Worm (Caenorhabditis elegans) whole organism, L2 larva: Measurements from ENCODE around the gene ZK1098.3.

ENCODE experiments used
- C34F6.9 ChIP-seq: fragments of 150-350 bp; optimal IDR thresholded peaks from 2 replicates; lab custom pipeline; 2014; ENCODE audit warnings: missing biosample characterization, missing genetic modification characterization
- F13H6.1 ChIP-seq: sonication (generic microtip); optimal IDR thresholded peaks from 2 replicates; lab custom pipeline; 2016; ENCODE audit warnings: missing genetic modification characterization, missing compliant biosample characterization
- Y55F3AM.14 ChIP-seq: fragments of 200-800 bp; sonication (Bioruptor generic); optimal IDR thresholded peaks from 2 replicates; lab custom pipeline; 2018; ENCODE audit warnings: mild to moderate bottlenecking, missing genetic modification characterization, missing compliant biosample characterization
- ZK546.5 ChIP-seq: sonication (generic microtip); optimal IDR thresholded peaks from 2 replicates; lab custom pipeline; 2017; ENCODE audit warnings: missing biosample characterization, missing genetic modification characterization
- crh-2 ChIP-seq: sonication (generic microtip); optimal IDR thresholded peaks from 2 replicates; lab custom pipeline; 2017; ENCODE audit warnings: missing biosample characterization, missing genetic modification characterization
- fos-1 ChIP-seq: fragments of 150-350 bp; optimal IDR thresholded peaks from 2 replicates; lab custom pipeline; 2014; ENCODE audit warnings: missing biosample characterization, missing genetic modification characterization
- gmeb-1 ChIP-seq: fragments of 150-350 bp; optimal IDR thresholded peaks from 2 replicates; lab custom pipeline; 2014; ENCODE audit warnings: missing biosample characterization, missing genetic modification characterization
- lin-11 ChIP-seq: fragments of 150-350 bp; sonication (generic microtip); optimal IDR thresholded peaks from 2 replicates; lab custom pipeline; 2014; ENCODE audit warnings: missing biosample characterization, missing genetic modification characterization, inconsistent platforms, mixed read lengths
- lin-39 ChIP-seq: fragments of 150-350 bp; optimal IDR thresholded peaks from 2 replicates; lab custom pipeline; 2014; ENCODE audit warnings: missing biosample characterization, missing genetic modification reagents, missing genetic modification characterization
- lsy-2 ChIP-seq, 2 experiments: fragments of 150-350 bp in 1 of 2; sonication (generic microtip) in 1 of 2; optimal IDR thresholded peaks; 2 replicates each; lab custom pipeline; 2014 to 2017; ENCODE audit warnings: missing biosample characterization in 2 of 2, missing genetic modification characterization in 2 of 2
- nhr-129 ChIP-seq: fragments of 150-350 bp; optimal IDR thresholded peaks from 2 replicates; lab custom pipeline; 2014; ENCODE audit warnings: missing biosample characterization, missing genetic modification characterization
- peb-1 ChIP-seq: fragments of 150-350 bp; optimal IDR thresholded peaks from 2 replicates; lab custom pipeline; 2014; ENCODE audit warnings: missing biosample characterization, missing genetic modification characterization
- sma-9 ChIP-seq, 2 experiments: fragments of 150-350 bp in 1 of 2; sonication (generic microtip) in 1 of 2; optimal IDR thresholded peaks; 2 replicates each; lab custom pipeline; 2014 to 2016; ENCODE audit warnings: missing genetic modification characterization in 2 of 2, mild to moderate bottlenecking in 1 of 2, missing biosample characterization in 1 of 2, missing compliant biosample characterization in 1 of 2, missing genetic modification reagents in 1 of 2, moderate library complexity in 1 of 2
- unc-39 ChIP-seq: fragments of 150-350 bp; optimal IDR thresholded peaks from 2 replicates; lab custom pipeline; 2014; ENCODE audit warnings: missing biosample characterization, missing genetic modification characterization
- unc-55 ChIP-seq: fragments of 150-350 bp; sonication (generic microtip); optimal IDR thresholded peaks from 3 replicates; lab custom pipeline; 2014; ENCODE audit warnings: missing biosample characterization, missing genetic modification reagents, missing genetic modification characterization
- zag-1 ChIP-seq: fragments of 150-350 bp; optimal IDR thresholded peaks from 2 replicates; lab custom pipeline; 2014; ENCODE audit warnings: missing biosample characterization, missing genetic modification characterization
- ztf-1 ChIP-seq: fragments of 200-800 bp; sonication (Bioruptor generic); conservative IDR thresholded peaks from 2 replicates; pipeline ENCODE4 v1.3.6; 2022; ENCODE audit warnings: missing genetic modification characterization, missing compliant biosample characterization

Gene ZK1098.3

DNA sequence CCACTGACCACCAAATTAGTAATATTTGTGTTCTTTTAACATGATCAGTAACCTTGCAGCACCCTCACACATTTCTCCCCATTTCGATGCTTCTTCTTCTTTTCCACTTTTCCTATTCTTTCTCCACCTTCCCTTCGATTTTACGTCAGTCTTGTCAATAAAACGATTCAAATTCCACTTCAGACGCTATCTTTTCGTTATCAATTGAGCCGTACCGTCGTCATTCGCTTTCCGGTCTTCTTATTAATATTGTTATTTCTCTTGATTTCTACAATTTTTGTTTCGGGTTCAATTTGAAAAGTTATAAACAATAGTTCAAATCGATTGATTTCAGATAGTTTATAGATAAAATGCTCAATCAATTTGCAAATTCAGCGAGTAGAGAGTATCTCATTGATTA is 51.1 kb downstream of the ZK1098.3 start:
- peak; percentile 78 for TF ChIP-seq fos-1 (tag; lab: Kevin White, UChicago)
- peak; percentile 2 for TF ChIP-seq gmeb-1 (tag; lab: Kevin White, UChicago)
- TF ChIP-seq crh-2: peak; percentile 12
- TF ChIP-seq lin-39 (tag; lab: Kevin White, UChicago): no peak

ce11 chrIII:9485373-9485772 is 53.1 kb downstream of the ZK1098.3 start, which contains the start of gene bre-3:
TSS of gene bre-3 (minus strand) at chrIII:9485473.
- TF ChIP-seq lin-11 (no peak), nhr-129 (tag; lab: Kevin White, UChicago) (no peak), ztf-1 (GFP tag; lab: Robert Waterston, UW) (no peak)

- TF ChIP-seq fos-1 (tag; lab: Kevin White, UChicago) (no peak), peb-1 (tag; lab: Kevin White, UChicago) (no peak), zag-1 (tag; lab: Kevin White, UChicago) (peak; percentile 16), unc-39 (tag; lab: Kevin White, UChicago) (no peak), ZK546.5 (tag; lab: Kevin White, UChicago) (no peak), lin-11 (peak; percentile 27), lsy-2 (tag; optimal IDR thresholded peaks at IDR 0.05; lab: Kevin White, UChicago) (peak in 1 of 2 experiments; percentile 56), unc-55 (GFP tag; lab: Kevin White, UChicago) (peak; percentile 61), C34F6.9 (peak; percentile 46), F13H6.1 (tag; lab: Kevin White, UChicago) (peak; percentile 7), sma-9 (GFP tag; optimal IDR thresholded peaks at IDR 0.05; lab: Kevin White, UChicago) (peak; percentile 3), sma-9 (tag; optimal IDR thresholded peaks at IDR 0.05; lab: Kevin White, UChicago) (no peak), nhr-129 (tag; lab: Kevin White, UChicago) (peak; percentile 63)
- TF ChIP-seq, all 48 proteins: peak for 8
Observed at ce11 chrIII:9483716-9484115, 54.8 kb downstream of the ZK1098.3 start.

- TF ChIP-seq nhr-129 (tag; lab: Kevin White, UChicago): peak; percentile 29
- no peak for TF ChIP-seq Y55F3AM.14 (GFP tag; lab: Kevin White, UChicago)
- TF ChIP-seq fos-1 (tag; lab: Kevin White, UChicago): peak; percentile 48
- peak; percentile 13 for TF ChIP-seq C34F6.9
- TF ChIP-seq lsy-2 (tag; optimal IDR thresholded peaks at IDR 0.05; lab: Kevin White, UChicago): no peak
Observed at ce11 chrIII:9482423-9482993, 56.0 kb downstream of the ZK1098.3 start.
